Fruit fly (Drosophila melanogaster) whole organism, embryonic: Measurements from ENCODE around the gene isoQC.

Experiments used
- ATbp ChIP-seq: fragments of 200-800 bp; sonication (Bioruptor generic); optimal IDR thresholded peaks from 2 replicates; lab custom pipeline; 2017; ENCODE audit warnings: missing biosample characterization, mild to moderate bottlenecking, missing genetic modification characterization, missing genetic modification reagents
- B-H1 ChIP-seq: fragments of 200-800 bp; sonication (Bioruptor generic); IDR thresholded peaks from 3 replicates; pipeline ENCODE4 v1.3.6; 2022; ENCODE audit warnings: missing biosample characterization, missing genetic modification characterization
- BEAF-32 ChIP-seq: fragments of 200-800 bp; sonication (Bioruptor generic); optimal IDR thresholded peaks from 3 replicates; lab custom pipeline; 2017; ENCODE audit warnings: missing biosample characterization, missing genetic modification characterization, mild to moderate bottlenecking, moderate library complexity, missing genetic modification reagents
- Bdp1 ChIP-seq: fragments of 200-800 bp; sonication (Bioruptor generic); optimal IDR thresholded peaks from 3 replicates; lab custom pipeline; 2016; ENCODE audit warnings: missing biosample characterization, missing genetic modification characterization
- CG10431 ChIP-seq: fragments of 200-800 bp; sonication (Bioruptor generic); optimal IDR thresholded peaks from 3 replicates; lab custom pipeline; 2018; ENCODE audit warnings: missing biosample characterization, mild to moderate bottlenecking, missing genetic modification characterization
- CG12236 ChIP-seq: fragments of 200-800 bp; sonication (Bioruptor generic); optimal IDR thresholded peaks from 2 replicates; lab custom pipeline; 2016; ENCODE audit warnings: missing biosample characterization, missing genetic modification characterization
- CG14014 ChIP-seq: fragments of 200-800 bp; sonication (Bioruptor generic); IDR thresholded peaks from 2 replicates; pipeline ENCODE4 v1.3.6; 2022; ENCODE audit warnings: missing biosample characterization, missing genetic modification characterization
- CG14860 ChIP-seq: fragments of 200-800 bp; sonication (Bioruptor generic); IDR thresholded peaks from 3 replicates; pipeline ENCODE4 v1.3.6; 2022; ENCODE audit warnings: missing biosample characterization, missing genetic modification characterization; ENCODE audit not compliant: partially characterized antibody
- CG15269 ChIP-seq: fragments of 200-800 bp; sonication (Bioruptor generic); optimal IDR thresholded peaks from 2 replicates; lab custom pipeline; 2018; ENCODE audit warnings: missing biosample characterization, mild to moderate bottlenecking, missing genetic modification characterization, moderate library complexity
- CG2116 ChIP-seq: fragments of 200-800 bp; sonication (Bioruptor generic); optimal IDR thresholded peaks from 3 replicates; lab custom pipeline; 2018; ENCODE audit warnings: missing biosample characterization, mild to moderate bottlenecking, missing genetic modification characterization
- CG2199 ChIP-seq: fragments of 200-800 bp; sonication (Bioruptor generic); IDR thresholded peaks from 3 replicates; pipeline ENCODE4 v1.3.6; 2022; ENCODE audit warnings: missing biosample characterization, missing genetic modification characterization
- CG2678 ChIP-seq: fragments of 200-800 bp; sonication (Bioruptor generic); optimal IDR thresholded peaks from 3 replicates; lab custom pipeline; 2019; ENCODE audit warnings: missing biosample characterization, mild to moderate bottlenecking, missing genetic modification characterization, moderate library complexity
- CG3847 ChIP-seq: fragments of 200-800 bp; sonication (Bioruptor generic); IDR thresholded peaks from 2 replicates; pipeline ENCODE4 v1.3.6; 2022; ENCODE audit warnings: missing biosample characterization, missing genetic modification characterization
- CG42726 ChIP-seq: fragments of 200-800 bp; sonication (Bioruptor generic); IDR thresholded peaks from 2 replicates; pipeline ENCODE4 v1.3.6; 2022; ENCODE audit warnings: missing biosample characterization, missing genetic modification characterization; ENCODE audit not compliant: partially characterized antibody
- CG4282 ChIP-seq: fragments of 200-800 bp; sonication (Bioruptor generic); optimal IDR thresholded peaks from 2 replicates; lab custom pipeline; 2016; ENCODE audit warnings: missing biosample characterization, missing genetic modification characterization
- CG43689 ChIP-seq: fragments of 200-800 bp; sonication (Bioruptor generic); IDR thresholded peaks from 2 replicates; pipeline ENCODE4 v1.3.6; 2022; ENCODE audit warnings: missing biosample characterization, missing genetic modification characterization
- CG5245 ChIP-seq: fragments of 200-800 bp; sonication (Bioruptor generic); optimal IDR thresholded peaks from 3 replicates; lab custom pipeline; 2016; ENCODE audit warnings: missing biosample characterization, missing genetic modification characterization
- CG7786 ChIP-seq: fragments of 200-800 bp; sonication (Bioruptor generic); optimal IDR thresholded peaks from 2 replicates; lab custom pipeline; 2016; ENCODE audit warnings: missing biosample characterization, missing genetic modification characterization
- CG7839 ChIP-seq: fragments of 200-800 bp; sonication (Bioruptor generic); optimal IDR thresholded peaks from 3 replicates; lab custom pipeline; 2018; ENCODE audit warnings: missing biosample characterization, mild to moderate bottlenecking, missing genetic modification characterization, moderate library complexity
- CG9817 ChIP-seq: fragments of 200-800 bp; sonication (Bioruptor generic); optimal IDR thresholded peaks from 2 replicates; lab custom pipeline; 2018; ENCODE audit warnings: missing biosample characterization, mild to moderate bottlenecking, missing genetic modification characterization, moderate library complexity
- CG9932 ChIP-seq: fragments of 200-800 bp; sonication (Bioruptor generic); IDR thresholded peaks from 2 replicates; pipeline ENCODE4 v1.3.6; 2022; ENCODE audit warnings: missing biosample characterization, missing genetic modification characterization
- E2f1 ChIP-seq: fragments of 200-800 bp; sonication (Bioruptor generic); IDR thresholded peaks from 2 replicates; pipeline ENCODE4 v1.3.6; 2022; ENCODE audit warnings: missing biosample characterization, missing genetic modification characterization
- E2f2 ChIP-seq: fragments of 200-800 bp; sonication (Bioruptor generic); IDR thresholded peaks from 2 replicates; pipeline ENCODE4 v1.3.6; 2022; ENCODE audit warnings: missing biosample characterization, missing genetic modification characterization
- Fer1 ChIP-seq: fragments of 200-800 bp; sonication (Bioruptor generic); optimal IDR thresholded peaks from 2 replicates; lab custom pipeline; 2017; ENCODE audit warnings: missing biosample characterization, mild to moderate bottlenecking, missing genetic modification characterization
- Fer3 ChIP-seq: fragments of 200-800 bp; sonication (Bioruptor generic); optimal IDR thresholded peaks from 2 replicates; lab custom pipeline; 2018; ENCODE audit warnings: missing biosample characterization, mild to moderate bottlenecking, missing genetic modification characterization, moderate library complexity
- Gug ChIP-seq: fragments of 200-800 bp; sonication (Bioruptor generic); IDR thresholded peaks from 4 replicates; pipeline ENCODE4 v1.3.6; 2022; ENCODE audit warnings: missing biosample characterization, missing genetic modification characterization
- Hmx ChIP-seq: fragments of 200-800 bp; sonication (Bioruptor generic); optimal IDR thresholded peaks from 2 replicates; lab custom pipeline; 2016; ENCODE audit warnings: missing biosample characterization, missing genetic modification characterization
- MBD-R2 ChIP-seq: fragments of 200-800 bp; sonication (Bioruptor generic); IDR thresholded peaks from 2 replicates; pipeline ENCODE4 v1.3.6; 2022; ENCODE audit warnings: missing biosample characterization, missing genetic modification characterization
- MTF-1 ChIP-seq: fragments of 200-800 bp; sonication (Bioruptor generic); optimal IDR thresholded peaks from 2 replicates; lab custom pipeline; 2018; ENCODE audit warnings: missing biosample characterization, mild to moderate bottlenecking, missing genetic modification characterization, borderline replicate concordance
- Poxn ChIP-seq: fragments of 200-800 bp; sonication (Bioruptor generic); IDR thresholded peaks from 2 replicates; pipeline ENCODE4 v1.3.6; 2022; ENCODE audit warnings: missing biosample characterization, missing genetic modification characterization
- Side ChIP-seq: fragments of 200-800 bp; sonication (Bioruptor generic); optimal IDR thresholded peaks from 2 replicates; lab custom pipeline; 2016; ENCODE audit warnings: missing biosample characterization, missing genetic modification characterization
- Sin3A ChIP-seq: fragments of >200 bp; optimal IDR thresholded peaks from 2 replicates; lab custom pipeline; 2018
- ara ChIP-seq: fragments of 200-800 bp; sonication (Bioruptor generic); IDR thresholded peaks from 2 replicates; pipeline ENCODE4 v1.3.6; 2022; ENCODE audit warnings: missing biosample characterization, missing genetic modification characterization
- croc ChIP-seq: fragments of 200-800 bp; sonication (Bioruptor generic); conservative IDR thresholded peaks from 3 replicates; pipeline ENCODE4 v1.3.6; 2022; ENCODE audit warnings: missing biosample characterization, missing genetic modification characterization
- fd64A ChIP-seq: fragments of 200-800 bp; sonication (Bioruptor generic); optimal IDR thresholded peaks from 3 replicates; lab custom pipeline; 2018; ENCODE audit warnings: missing biosample characterization, mild to moderate bottlenecking, missing genetic modification characterization
- gce ChIP-seq: fragments of 200-800 bp; sonication (Bioruptor generic); IDR thresholded peaks from 3 replicates; pipeline ENCODE4 v1.3.6; 2022; ENCODE audit warnings: missing biosample characterization, missing genetic modification characterization
- gfzf ChIP-seq: fragments of 200-800 bp; sonication (Bioruptor generic); optimal IDR thresholded peaks from 2 replicates; lab custom pipeline; 2016; ENCODE audit warnings: missing biosample characterization, mild to moderate bottlenecking, missing genetic modification characterization, moderate library complexity
- jigr1 ChIP-seq: fragments of 200-800 bp; sonication (Bioruptor generic); IDR thresholded peaks from 3 replicates; pipeline ENCODE4 v1.3.6; 2022; ENCODE audit warnings: missing biosample characterization, missing genetic modification characterization
- kah ChIP-seq: fragments of 200-800 bp; sonication (Bioruptor generic); optimal IDR thresholded peaks from 2 replicates; lab custom pipeline; 2018; ENCODE audit warnings: missing biosample characterization, mild to moderate bottlenecking, missing genetic modification characterization
- ken ChIP-seq: fragments of 200-800 bp; sonication (Bioruptor generic); IDR thresholded peaks from 3 replicates; pipeline ENCODE4 v1.3.6; 2022; ENCODE audit warnings: missing biosample characterization, missing genetic modification characterization
- knrl ChIP-seq: fragments of 200-800 bp; sonication (Bioruptor generic); IDR thresholded peaks from 3 replicates; pipeline ENCODE4 v1.3.6; 2022; ENCODE audit warnings: missing biosample characterization, missing genetic modification characterization; ENCODE audit not compliant: partially characterized antibody
- lbe ChIP-seq: fragments of 200-800 bp; sonication (Bioruptor generic); optimal IDR thresholded peaks from 2 replicates; lab custom pipeline; 2016; ENCODE audit warnings: missing biosample characterization, mild to moderate bottlenecking, missing genetic modification characterization
- lilli ChIP-seq: fragments of 200-800 bp; sonication (Bioruptor generic); optimal IDR thresholded peaks from 3 replicates; lab custom pipeline; 2016; ENCODE audit warnings: missing biosample characterization, missing genetic modification characterization
- lola ChIP-seq, 3 experiments: fragments of >200 bp in 2 of 3; fragments of 200-800 bp in 1 of 3; sonication (Bioruptor generic) in 1 of 3; optimal IDR thresholded peaks; 2 replicates each; lab custom pipeline; 2017 to 2019; ENCODE audit warnings: missing biosample characterization in 3 of 3, missing genetic modification characterization in 3 of 3, mild to moderate bottlenecking in 1 of 3, moderate library complexity in 1 of 3
- oc ChIP-seq: fragments of 200-800 bp; sonication (Bioruptor generic); optimal IDR thresholded peaks from 2 replicates; lab custom pipeline; 2018; ENCODE audit warnings: missing biosample characterization, mild to moderate bottlenecking, missing genetic modification characterization, moderate library complexity
- peb ChIP-seq: fragments of 200-800 bp; sonication (Bioruptor generic); IDR thresholded peaks from 2 replicates; pipeline ENCODE4 v1.3.6; 2022; ENCODE audit warnings: missing biosample characterization, missing genetic modification characterization
- phol ChIP-seq: fragments of 200-800 bp; sonication (Bioruptor generic); optimal IDR thresholded peaks from 3 replicates; lab custom pipeline; 2018; ENCODE audit warnings: missing biosample characterization, mild to moderate bottlenecking, missing genetic modification characterization, moderate library complexity
- slou ChIP-seq: fragments of 200-800 bp; sonication (Bioruptor generic); optimal IDR thresholded peaks from 3 replicates; lab custom pipeline; 2016; ENCODE audit warnings: missing biosample characterization, missing genetic modification characterization
- slp2 ChIP-seq: fragments of 200-800 bp; sonication (Bioruptor generic); optimal IDR thresholded peaks from 2 replicates; lab custom pipeline; 2016; ENCODE audit warnings: missing biosample characterization, missing genetic modification characterization
- tna ChIP-seq: fragments of 200-800 bp; sonication (Bioruptor generic); IDR thresholded peaks from 2 replicates; pipeline ENCODE4 v1.3.6; 2022; ENCODE audit warnings: missing biosample characterization, missing genetic modification characterization; ENCODE audit not compliant: partially characterized antibody
- zen2 ChIP-seq: fragments of 200-800 bp; sonication (Bioruptor generic); IDR thresholded peaks from 3 replicates; pipeline ENCODE4 v1.3.6; 2022; ENCODE audit warnings: missing biosample characterization, missing genetic modification characterization; ENCODE audit not compliant: partially characterized antibody

Gene isoQC

DNA sequence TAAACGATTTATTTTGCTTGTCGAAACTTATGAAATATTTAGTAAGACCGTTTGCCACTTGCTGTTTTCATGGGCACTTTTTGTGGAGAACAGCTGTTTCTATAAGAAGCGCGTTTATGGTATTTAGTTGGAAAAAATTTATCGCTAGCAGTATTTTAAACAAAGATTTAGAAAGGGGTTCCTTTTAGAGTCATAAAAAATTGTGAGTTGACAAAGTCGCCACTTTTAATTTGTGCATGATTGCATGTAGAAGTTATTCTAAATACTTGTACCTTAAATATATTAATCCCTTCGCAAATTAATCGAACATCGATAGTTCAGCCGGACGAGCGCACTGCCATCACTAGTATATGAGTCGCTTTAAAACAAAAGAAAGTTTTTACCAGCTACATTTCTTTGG is 42.0 kb upstream of the isoQC start, which contains the start of the genes Las and Psn (continued):
- TF ChIP-seq phol (tag; lab: Kevin White, UChicago) (peak; percentile 36), CG2199 (GFP tag; lab: Robert Waterston, UW) (no peak), MBD-R2 (peak; percentile 60), lilli (GFP tag; lab: Kevin White, UChicago) (peak; percentile 44), Gug (GFP tag; lab: Robert Waterston, UW) (no peak), CG7786 (no peak), lola (GFP tag; optimal IDR thresholded peaks at IDR 0.05; lab: Kevin White, UChicago) (no peak), B-H1 (no peak), oc (peak; percentile 20), CG7839 (no peak), CG14860 (peak; percentile 50; the same call in 2 of the 3 replicates), slp2 (no peak), CG2116 (GFP tag; lab: Kevin White, UChicago) (peak; percentile 69), BEAF-32 (GFP tag; lab: Kevin White, UChicago) (peak; percentile 76), peb (no peak), CG15269 (tag; lab: Kevin White, UChicago) (no peak), CG43689 (no peak), Hmx (GFP tag; lab: Kevin White, UChicago) (peak; percentile 3), Side (no peak), ATbp (GFP tag; lab: Kevin White, UChicago) (no peak), CG3847 (GFP tag; lab: Robert Waterston, UW) (no peak), Sin3A (peak; percentile 73), slou (GFP tag; lab: Kevin White, UChicago) (no peak), croc (GFP tag; lab: Robert Waterston, UW) (no peak), tna (no peak; the same call in 1 of the 2 replicates), CG14014 (GFP tag; lab: Robert Waterston, UW) (no peak), CG12236 (GFP tag; lab: Kevin White, UChicago) (no peak), knrl (GFP tag; lab: Robert Waterston, UW) (peak; percentile 69), CG5245 (GFP tag; lab: Kevin White, UChicago) (no peak), CG2678 (no peak), fd64A (GFP tag; lab: Kevin White, UChicago) (no peak), zen2 (no peak; the same call in 2 of the 3 replicates), E2f1 (GFP tag; lab: Robert Waterston, UW) (no peak), MTF-1 (GFP tag; lab: Kevin White, UChicago) (no peak), Fer1 (GFP tag; lab: Kevin White, UChicago) (peak; percentile 3), ara (GFP tag; lab: Robert Waterston, UW) (no peak), Bdp1 (GFP tag; lab: Kevin White, UChicago) (no peak), CG9817 (tag; lab: Kevin White, UChicago) (no peak), jigr1 (GFP tag; lab: Robert Waterston, UW) (no peak), CG10431 (GFP tag; lab: Kevin White, UChicago) (no peak), gfzf (GFP tag; lab: Kevin White, UChicago) (peak; percentile 84), gce (no peak), E2f2 (GFP tag; lab: Robert Waterston, UW) (peak; percentile 73), CG42726 (GFP tag; lab: Robert Waterston, UW) (no peak), CG9932 (GFP tag; lab: Robert Waterston, UW) (no peak), kah (no peak), Fer3 (tag; lab: Kevin White, UChicago) (no peak), Poxn (no peak), lbe (peak; percentile 61), ken (no peak), CG4282 (GFP tag; lab: Kevin White, UChicago) (no peak)
